Worm (Caenorhabditis elegans): Measurements from ENCODE around the gene R07E5.6.
"Not testable (repeated sequence)": the region's sequence is repeated elsewhere in the genome, so short reads cannot be mapped to it uniquely, and the experiment has no call there.

- TF ChIP-seq ceh-2 (tag; optimal IDR thresholded peaks at IDR 0.05) (peak; percentile 5), fkh-6 (tag; optimal IDR thresholded peaks at IDR 0.05) (peak; percentile 19), ceh-18 (tag; optimal IDR thresholded peaks at IDR 0.05) (peak; percentile 11), tbx-2 (tag; optimal IDR thresholded peaks at IDR 0.05) (peak; percentile 44)
- not testable (repeated sequence) for TF ChIP-seq ceh-19, fkh-10 (GFP tag; optimal IDR thresholded peaks at IDR 0.05)
Measured at ce11 chrIII:4414041-4414440, 15.5 kb downstream of the R07E5.6 start.
